Fruit fly (Drosophila melanogaster): ENCODE data around the gene Npl4.

The Npl4 gene

dm6 chr3R:25640463-25640862 lies 16.0 kb upstream of the Npl4 start (continued):
- TF ChIP-seq unc-4 (GFP tag; IDR thresholded peaks at IDR 0.05; ENCODE audit: partially characterized antibody) (no peak), HLH4C (GFP tag; IDR thresholded peaks at IDR 0.05; ENCODE audit: partially characterized antibody) (no peak), Mad (GFP tag; optimal IDR thresholded peaks at IDR 0.05) (peak; percentile 50), gfzf (GFP tag; optimal IDR thresholded peaks at IDR 0.05) (no peak), Ada2b (GFP tag; IDR thresholded peaks at IDR 0.05) (peak; percentile 65; the same call in 1 of the 2 replicates), repo (GFP tag; optimal IDR thresholded peaks at IDR 0.05) (no peak), B-H2 (GFP tag; optimal IDR thresholded peaks at IDR 0.05) (no peak), Blimp-1 (GFP tag; optimal IDR thresholded peaks at IDR 0.05) (peak; percentile 55), Ssrp (tag; optimal IDR thresholded peaks at IDR 0.05) (peak; percentile 30), CG17385 (GFP tag; optimal IDR thresholded peaks at IDR 0.05) (peak; percentile 29), amos (GFP tag; IDR thresholded peaks at IDR 0.05; ENCODE audit: partially characterized antibody) (no peak), D (optimal IDR thresholded peaks at IDR 0.05) (no peak), D (GFP tag; optimal IDR thresholded peaks at IDR 0.05) (peak; percentile 58), BtbVII (GFP tag; optimal IDR thresholded peaks at IDR 0.05) (peak; percentile 8), CG10431 (GFP tag; optimal IDR thresholded peaks at IDR 0.05) (no peak), en (GFP tag; optimal IDR thresholded peaks at IDR 0.05) (no peak), grn (GFP tag; optimal IDR thresholded peaks at IDR 0.05) (no peak), Doc3 (GFP tag; IDR thresholded peaks at IDR 0.05; ENCODE audit: partially characterized antibody) (no peak), CG17802 (tag; optimal IDR thresholded peaks at IDR 0.05) (no peak), CG4820 (GFP tag; optimal IDR thresholded peaks at IDR 0.05) (peak; percentile 62), CG9609 (GFP tag; optimal IDR thresholded peaks at IDR 0.05) (peak; percentile 2), Med (GFP tag) (peak; percentile 84), ase (GFP tag; IDR thresholded peaks at IDR 0.05) (peak; percentile 47; the same call in 1 of the 3 replicates), pan (optimal IDR thresholded peaks at IDR 0.05) (no peak), pan (GFP tag; optimal IDR thresholded peaks at IDR 0.05 in 1 of 2, IDR thresholded peaks at IDR 0.05 in 1 of 2) (peak in 1 of 2 experiments; percentile 59), CG14667 (GFP tag; IDR thresholded peaks at IDR 0.05) (0 out of 2 replicates have a peak, but pooled peaks have one; percentile 35), CG2202 (tag; optimal IDR thresholded peaks at IDR 0.05) (peak; percentile 21), CG32772 (GFP tag; IDR thresholded peaks at IDR 0.05) (peak; percentile 21; the same call in 1 of the 2 replicates), ind (GFP tag; optimal IDR thresholded peaks at IDR 0.05) (peak; percentile 52), CG31365 (tag; optimal IDR thresholded peaks at IDR 0.05) (no peak), esg (GFP tag; conservative IDR thresholded peaks at IDR 0.05) (peak; percentile 41; the same call in 1 of the 2 replicates), Spps (tag; optimal IDR thresholded peaks at IDR 0.05) (peak; percentile 20), CG1529 (GFP tag; optimal IDR thresholded peaks at IDR 0.05) (no peak), CG9215 (GFP tag; IDR thresholded peaks at IDR 0.05) (0 out of 2 replicates have a peak, but pooled peaks have one; percentile 27), CG8944 (GFP tag; optimal IDR thresholded peaks at IDR 0.05) (peak; percentile 32), CG31441 (GFP tag; IDR thresholded peaks at IDR 0.05) (peak; percentile 61), CG6765 (GFP tag; optimal IDR thresholded peaks at IDR 0.05) (no peak), Trl (optimal IDR thresholded peaks at IDR 0.05) (no peak), Trl (GFP tag; optimal IDR thresholded peaks at IDR 0.05) (peak; percentile 22), scrt (GFP tag; optimal IDR thresholded peaks at IDR 0.05) (no peak), CG6254 (GFP tag; optimal IDR thresholded peaks at IDR 0.05) (peak; percentile 36), CG7372 (GFP tag; IDR thresholded peaks at IDR 0.05) (no peak), CG3065 (GFP tag; optimal IDR thresholded peaks at IDR 0.05) (no peak), Six4 (GFP tag; optimal IDR thresholded peaks at IDR 0.05) (peak; percentile 48), Abd-B (GFP tag; optimal IDR thresholded peaks at IDR 0.05) (peak; percentile 42), ranshi (GFP tag; IDR thresholded peaks at IDR 0.05) (no peak), Lim3 (GFP tag; IDR thresholded peaks at IDR 0.05) (no peak), dysf (GFP tag; IDR thresholded peaks at IDR 0.05) (peak; percentile 60; the same call in 1 of the 3 replicates), Ptx1 (GFP tag; IDR thresholded peaks at IDR 0.05) (peak; percentile 64; the same call in 1 of the 2 replicates), CG8478 (optimal IDR thresholded peaks at IDR 0.05) (no peak), CG6813 (GFP tag; optimal IDR thresholded peaks at IDR 0.05) (peak; percentile 45), H2.0 (GFP tag; IDR thresholded peaks at IDR 0.05) (peak; percentile 61)
